Worm (Caenorhabditis elegans) whole organism, L3 larva: ENCODE data around the gene fzo-1.
A peak's percentile ranks its signal among the peaks of the same experiment; 100 is the strongest.

Source experiments
- R02D3.7 ChIP-seq: fragments of 150-350 bp; optimal IDR thresholded peaks from 2 replicates; lab custom pipeline; 2014; ENCODE audit warnings: missing biosample characterization, missing genetic modification characterization
- ZK546.5 ChIP-seq: sonication (generic microtip); optimal IDR thresholded peaks from 2 replicates; lab custom pipeline; 2017; ENCODE audit warnings: missing biosample characterization, missing genetic modification characterization
- aly-2 ChIP-seq: fragments of 150-350 bp; optimal IDR thresholded peaks from 2 replicates; lab custom pipeline; 2014; ENCODE audit warnings: missing biosample characterization, missing genetic modification characterization
- ceh-16 ChIP-seq: sonication (generic microtip); optimal IDR thresholded peaks from 2 replicates; lab custom pipeline; 2017; ENCODE audit warnings: missing biosample characterization, missing genetic modification characterization
- egl-5 ChIP-seq: fragments of 150-350 bp; optimal IDR thresholded peaks from 2 replicates; lab custom pipeline; 2017; ENCODE audit warnings: missing biosample characterization, missing genetic modification reagents, missing genetic modification characterization, inconsistent platforms
- elt-1 ChIP-seq: fragments of 150-350 bp; optimal IDR thresholded peaks from 2 replicates; lab custom pipeline; 2014; ENCODE audit warnings: missing biosample characterization, missing genetic modification characterization
- elt-3 ChIP-seq, 3 experiments: fragments of 150-350 bp in 1 of 3; sonication (generic microtip) in 2 of 3; optimal IDR thresholded peaks; 2 replicates in 2 of 3; 4 replicates in 1 of 3; lab custom pipeline; 2014 to 2017; ENCODE audit warnings: missing biosample characterization in 3 of 3, missing genetic modification characterization in 3 of 3
- fos-1 ChIP-seq: fragments of 150-350 bp; optimal IDR thresholded peaks from 2 replicates; lab custom pipeline; 2014; ENCODE audit warnings: missing biosample characterization, missing genetic modification characterization
- hmg-11 ChIP-seq: sonication (generic microtip); optimal IDR thresholded peaks from 2 replicates; lab custom pipeline; 2016; ENCODE audit warnings: missing genetic modification characterization, missing compliant biosample characterization
- jun-1 ChIP-seq: fragments of 150-350 bp; optimal IDR thresholded peaks from 2 replicates; lab custom pipeline; 2014; ENCODE audit warnings: missing biosample characterization, missing genetic modification reagents, missing genetic modification characterization
- lin-39 ChIP-seq: fragments of 150-350 bp; optimal IDR thresholded peaks from 2 replicates; lab custom pipeline; 2018; ENCODE audit warnings: missing biosample characterization, missing genetic modification reagents, missing genetic modification characterization
- mdl-1 ChIP-seq: fragments of 150-350 bp; optimal IDR thresholded peaks from 2 replicates; lab custom pipeline; 2014; ENCODE audit warnings: missing biosample characterization, missing genetic modification characterization
- nhr-67 ChIP-seq: fragments of 150-350 bp; optimal IDR thresholded peaks from 2 replicates; lab custom pipeline; 2014; ENCODE audit warnings: missing biosample characterization, missing genetic modification characterization
- pha-4 ChIP-seq: fragments of 150-350 bp; optimal IDR thresholded peaks from 2 replicates; lab custom pipeline; 2014; ENCODE audit warnings: missing biosample characterization, missing genetic modification reagents, missing genetic modification characterization
- pqm-1 ChIP-seq: fragments of 150-350 bp; optimal IDR thresholded peaks from 2 replicates; lab custom pipeline; 2017; ENCODE audit warnings: missing biosample characterization, missing genetic modification characterization, inconsistent platforms
- sea-2 ChIP-seq: fragments of 150-350 bp; sonication (generic microtip); optimal IDR thresholded peaks from 4 replicates; lab custom pipeline; 2014; ENCODE audit warnings: missing biosample characterization, missing genetic modification reagents, missing genetic modification characterization
- skn-1 ChIP-seq: fragments of 150-350 bp; optimal IDR thresholded peaks from 2 replicates; lab custom pipeline; 2014; ENCODE audit warnings: missing biosample characterization, missing genetic modification characterization
- snpc-4 ChIP-seq: fragments of 150-350 bp; optimal IDR thresholded peaks from 2 replicates; lab custom pipeline; 2014; ENCODE audit warnings: missing biosample characterization, missing genetic modification characterization
- tbx-2 ChIP-seq: sonication (generic microtip); optimal IDR thresholded peaks from 2 replicates; lab custom pipeline; 2016; ENCODE audit warnings: mild to moderate bottlenecking, missing genetic modification characterization, missing compliant biosample characterization
- zag-1 ChIP-seq: fragments of 150-350 bp; optimal IDR thresholded peaks from 2 replicates; lab custom pipeline; 2014; ENCODE audit warnings: missing biosample characterization, missing genetic modification characterization

fzo-1 gene

DNA sequence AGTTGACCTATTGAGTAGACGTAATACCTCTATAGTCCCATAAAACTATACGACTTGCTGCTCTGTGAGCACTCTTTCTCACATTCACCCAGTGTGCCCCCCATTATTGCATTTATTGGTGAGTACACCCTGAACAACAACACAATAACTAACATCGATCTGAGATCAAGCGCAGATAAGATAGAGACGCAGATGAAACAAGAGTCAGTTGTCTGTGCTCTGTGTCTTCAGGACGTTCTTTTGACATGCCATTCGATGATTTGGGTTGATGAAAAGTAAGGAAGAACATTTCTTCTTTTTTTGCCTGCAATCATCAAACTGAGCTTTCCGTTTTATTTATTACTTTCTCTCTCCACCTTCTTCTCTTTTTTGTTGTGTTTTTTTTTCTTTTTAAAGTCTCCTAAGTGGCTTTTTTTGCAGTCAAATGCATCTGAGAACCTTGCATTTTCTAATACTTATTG, 45.7 kb downstream of the fzo-1 start, which contains the start of gene lect-2:
Gene lect-2, plus strand, starts transcription at position 411 of the 461 bp plus-strand sequence.
- no peak for TF ChIP-seq tbx-2 (tag; lab: Kevin White, UChicago)
- TF ChIP-seq mdl-1, result no peak
- no peak for TF ChIP-seq ceh-16
- no peak for TF ChIP-seq snpc-4
- TF ChIP-seq egl-5 (tag; lab: Kevin White, UChicago), result peak; percentile 70
- TF ChIP-seq pha-4 (tag; lab: Kevin White, UChicago), result no peak
- peak; percentile 20 for TF ChIP-seq lin-39 (tag; lab: Kevin White, UChicago)
- TF ChIP-seq zag-1, result no peak
- TF ChIP-seq elt-1 (tag; lab: Kevin White, UChicago), result peak; percentile 39
- TF ChIP-seq ZK546.5 (tag; lab: Kevin White, UChicago), result no peak

DNA sequence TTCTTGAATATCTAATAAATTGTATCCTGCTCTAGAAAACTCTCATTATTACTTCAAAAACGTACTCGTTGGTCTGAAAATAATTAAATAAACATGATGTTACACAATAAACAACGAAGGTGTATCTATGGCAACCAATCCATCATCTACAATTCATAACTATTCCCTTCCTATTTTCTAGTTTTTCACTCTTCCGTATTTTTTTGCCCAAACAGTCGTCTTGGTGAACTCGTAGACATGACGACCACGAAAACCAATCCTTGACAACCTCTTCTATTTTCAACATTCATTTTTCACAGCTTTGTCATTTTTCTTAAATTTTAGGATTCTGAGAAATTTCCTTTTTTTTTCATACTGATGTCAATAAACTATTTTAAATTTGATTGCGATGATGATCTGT, 47.2 kb downstream of the fzo-1 start, which contains the start of gene K05F1.13:
Gene K05F1.13, plus strand, starts transcription at position 301 of the 400 bp plus-strand sequence.
- TF ChIP-seq ceh-16 (no peak), egl-5 (tag; lab: Kevin White, UChicago) (no peak), tbx-2 (tag; lab: Kevin White, UChicago) (no peak), elt-3 (tag; optimal IDR thresholded peaks at IDR 0.05; lab: Kevin White, UChicago) (no peak), snpc-4 (no peak), sea-2 (GFP tag; lab: Kevin White, UChicago) (no peak), hmg-11 (tag; lab: Kevin White, UChicago) (no peak), skn-1 (tag; lab: Kevin White, UChicago) (no peak), ZK546.5 (tag; lab: Kevin White, UChicago) (no peak), aly-2 (tag; lab: Kevin White, UChicago) (no peak), jun-1 (no peak), mdl-1 (no peak), pqm-1 (tag; lab: Kevin White, UChicago) (no peak), R02D3.7 (tag; lab: Kevin White, UChicago) (no peak)

DNA sequence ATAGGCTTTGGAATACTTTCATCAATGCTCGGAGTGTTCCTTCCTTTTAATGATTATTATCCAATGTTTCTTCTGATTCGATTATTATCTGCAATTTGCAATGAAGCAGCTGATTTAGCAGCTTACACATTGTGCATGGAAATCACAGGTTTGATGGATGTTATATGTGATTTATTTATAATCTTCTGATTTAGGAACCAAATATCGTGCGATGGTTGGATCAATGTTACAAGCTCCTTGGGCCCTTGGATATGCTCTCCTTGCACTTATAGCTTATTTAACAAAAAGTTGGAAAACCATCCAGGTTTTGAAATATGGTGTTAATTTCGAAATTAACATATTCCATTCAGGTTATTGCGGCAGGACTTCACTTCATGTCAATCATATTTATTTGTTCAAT, 50.5 kb downstream of the fzo-1 start:
- TF ChIP-seq elt-3 (tag; optimal IDR thresholded peaks at IDR 0.05; lab: Kevin White, UChicago) (no peak), nhr-67 (tag; lab: Kevin White, UChicago) (no peak), fos-1 (no peak)
